Worm (Caenorhabditis elegans) whole organism, L1 larva: ENCODE measurements around the gene mtm-5.
A peak's percentile ranks its signal among the peaks of the same experiment; 100 is the strongest.

Experiments
- C16A3.4 ChIP-seq: fragments of 150-350 bp; optimal IDR thresholded peaks from 2 replicates; lab custom pipeline; 2014; ENCODE audit warnings: missing biosample characterization, missing genetic modification characterization
- Y116A8C.19 ChIP-seq: sonication (generic microtip); optimal IDR thresholded peaks from 2 replicates; lab custom pipeline; 2016; ENCODE audit warnings: missing compliant biosample characterization, missing genetic modification characterization, borderline replicate concordance
- alr-1 ChIP-seq: fragments of 200-800 bp; sonication (Bioruptor generic); optimal IDR thresholded peaks from 2 replicates; lab custom pipeline; 2018; ENCODE audit warnings: borderline replicate concordance, mild to moderate bottlenecking, missing genetic modification characterization, missing compliant biosample characterization
- ama-1 ChIP-seq: fragments of 150-350 bp; optimal IDR thresholded peaks from 2 replicates; lab custom pipeline; 2014
- blmp-1 ChIP-seq: fragments of 150-350 bp; optimal IDR thresholded peaks from 2 replicates; lab custom pipeline; 2014; ENCODE audit warnings: missing biosample characterization, missing genetic modification characterization
- ceh-63 ChIP-seq: fragments of 200-800 bp; sonication (Bioruptor generic); optimal IDR thresholded peaks from 2 replicates; lab custom pipeline; 2018; ENCODE audit warnings: mild to moderate bottlenecking, missing genetic modification characterization, missing compliant biosample characterization
- ceh-82 ChIP-seq, 3 experiments: fragments of 150-350 bp in 1 of 3; sonication (generic microtip) in 2 of 3; optimal IDR thresholded peaks; 2 replicates each; lab custom pipeline; 2014 to 2017; ENCODE audit warnings: missing biosample characterization in 3 of 3, missing genetic modification characterization in 3 of 3
- ceh-88 ChIP-seq: fragments of 200-800 bp; sonication (Bioruptor generic); IDR thresholded peaks from 2 replicates; pipeline ENCODE4 v1.3.6; 2022; ENCODE audit warnings: missing genetic modification characterization, missing compliant biosample characterization
- ces-1 ChIP-seq: fragments of 150-350 bp; optimal IDR thresholded peaks from 2 replicates; lab custom pipeline; 2014; ENCODE audit warnings: missing biosample characterization, missing genetic modification reagents, missing genetic modification characterization
- dpl-1 ChIP-seq, 3 experiments: fragments of 150-350 bp in 2 of 3; sonication (generic microtip) in 1 of 3; optimal IDR thresholded peaks; 2 replicates each; lab custom pipeline; 2014 to 2017; ENCODE audit warnings: missing biosample characterization in 3 of 3, missing genetic modification characterization in 3 of 3, missing genetic modification reagents in 3 of 3
- efl-1 ChIP-seq, 4 experiments: fragments of 150-350 bp; optimal IDR thresholded peaks in 3 of 4; peaks in 1 of 4; 1 replicate in 1 of 4; 2 replicates in 3 of 4; lab custom pipeline; 2014; ENCODE audit warnings: missing biosample characterization in 2 of 4, missing genetic modification characterization in 2 of 4, missing genetic modification reagents in 2 of 4
- efl-3 ChIP-seq: fragments of 200-800 bp; sonication (Bioruptor generic); optimal IDR thresholded peaks from 2 replicates; lab custom pipeline; 2018; ENCODE audit warnings: mild to moderate bottlenecking, missing genetic modification characterization, missing compliant biosample characterization
- elt-2 ChIP-seq: sonication (generic microtip); optimal IDR thresholded peaks from 2 replicates; lab custom pipeline; 2016; ENCODE audit warnings: missing genetic modification characterization, mild to moderate bottlenecking, inconsistent platforms, missing compliant biosample characterization, missing genetic modification reagents
- elt-3 ChIP-seq, 6 experiments: fragments of 150-350 bp in 1 of 6; sonication (generic microtip); optimal IDR thresholded peaks; 2 replicates each; lab custom pipeline; 2017 to 2018; ENCODE audit warnings: missing biosample characterization in 6 of 6, missing genetic modification characterization in 6 of 6, inconsistent platforms in 1 of 6
- ets-5 ChIP-seq: fragments of 200-800 bp; sonication (Bioruptor generic); IDR thresholded peaks from 2 replicates; pipeline ENCODE4 v1.3.6; 2022; ENCODE audit warnings: missing genetic modification characterization, missing compliant biosample characterization
- grh-1 ChIP-seq: fragments of 200-800 bp; sonication (Bioruptor generic); IDR thresholded peaks from 2 replicates; pipeline ENCODE4 v1.3.6; 2022; ENCODE audit warnings: missing genetic modification reagents, missing genetic modification characterization, missing compliant biosample characterization
- hlh-4 ChIP-seq: sonication (generic microtip); optimal IDR thresholded peaks from 2 replicates; lab custom pipeline; 2016; ENCODE audit warnings: mild to moderate bottlenecking, missing genetic modification characterization, missing compliant biosample characterization
- irx-1 ChIP-seq: sonication (generic microtip); optimal IDR thresholded peaks from 2 replicates; lab custom pipeline; 2016; ENCODE audit warnings: missing genetic modification characterization, missing compliant biosample characterization
- jun-1 ChIP-seq: fragments of 150-350 bp; optimal IDR thresholded peaks from 2 replicates; lab custom pipeline; 2014; ENCODE audit warnings: missing biosample characterization, missing genetic modification reagents, missing genetic modification characterization
- lin-14 ChIP-seq: fragments of 200-800 bp; sonication (Bioruptor generic); optimal IDR thresholded peaks from 2 replicates; lab custom pipeline; 2018; ENCODE audit warnings: mild to moderate bottlenecking, missing genetic modification characterization, moderate library complexity, missing compliant biosample characterization
- lin-39 ChIP-seq: fragments of 150-350 bp; optimal IDR thresholded peaks from 2 replicates; lab custom pipeline; 2014; ENCODE audit warnings: missing biosample characterization, missing genetic modification reagents, missing genetic modification characterization
- lir-3 ChIP-seq: sonication (generic microtip); optimal IDR thresholded peaks from 2 replicates; lab custom pipeline; 2016; ENCODE audit warnings: mild to moderate bottlenecking, missing genetic modification characterization, moderate library complexity, missing compliant biosample characterization; ENCODE audit not compliant: poor library complexity
- mef-2 ChIP-seq: fragments of 150-350 bp; optimal IDR thresholded peaks from 2 replicates; lab custom pipeline; 2014; ENCODE audit warnings: missing biosample characterization, missing genetic modification characterization
- nhr-11 ChIP-seq: fragments of 150-350 bp; optimal IDR thresholded peaks from 2 replicates; lab custom pipeline; 2014; ENCODE audit warnings: missing biosample characterization, missing genetic modification characterization
- nhr-19 ChIP-seq: fragments of 200-800 bp; sonication (Bioruptor generic); conservative IDR thresholded peaks from 2 replicates; pipeline ENCODE4 v1.3.6; 2022; ENCODE audit warnings: missing genetic modification characterization, missing compliant biosample characterization
- nhr-20 ChIP-seq: sonication (generic microtip); optimal IDR thresholded peaks from 2 replicates; lab custom pipeline; 2016; ENCODE audit warnings: mild to moderate bottlenecking, missing genetic modification characterization, missing compliant biosample characterization
- nhr-47 ChIP-seq: sonication (generic microtip); optimal IDR thresholded peaks from 2 replicates; lab custom pipeline; 2016; ENCODE audit warnings: mild to moderate bottlenecking, missing genetic modification characterization, moderate library complexity, missing compliant biosample characterization
- nhr-71 ChIP-seq: sonication (generic microtip); optimal IDR thresholded peaks from 2 replicates; lab custom pipeline; 2016; ENCODE audit warnings: mild to moderate bottlenecking, missing genetic modification characterization, moderate library complexity, missing compliant biosample characterization
- nhr-85 ChIP-seq: sonication (generic microtip); peaks from one replicate; lab custom pipeline; 2016; ENCODE audit warnings: missing genetic modification characterization, inconsistent platforms, missing compliant biosample characterization
- pag-3 ChIP-seq: sonication (generic microtip); optimal IDR thresholded peaks from 2 replicates; lab custom pipeline; 2017; ENCODE audit warnings: missing genetic modification characterization, mild to moderate bottlenecking, missing compliant biosample characterization, antibody characterized with exemption, borderline replicate concordance; ENCODE audit not compliant: insufficient read depth
- rnt-1 ChIP-seq: sonication (generic microtip); optimal IDR thresholded peaks from 2 replicates; lab custom pipeline; 2016; ENCODE audit warnings: mild to moderate bottlenecking, missing genetic modification characterization, moderate library complexity, missing compliant biosample characterization
- sptf-1 ChIP-seq: fragments of 150-350 bp; optimal IDR thresholded peaks from 2 replicates; lab custom pipeline; 2014; ENCODE audit warnings: missing biosample characterization, missing genetic modification characterization
- swsn-7 ChIP-seq: sonication (generic microtip); optimal IDR thresholded peaks from 2 replicates; lab custom pipeline; 2016; ENCODE audit warnings: missing genetic modification characterization, missing compliant biosample characterization
- unc-30 ChIP-seq: sonication (generic microtip); optimal IDR thresholded peaks from 2 replicates; lab custom pipeline; 2017; ENCODE audit warnings: missing biosample characterization, missing genetic modification characterization
- vab-15 ChIP-seq: sonication (generic microtip); optimal IDR thresholded peaks from 2 replicates; lab custom pipeline; 2017; ENCODE audit warnings: missing genotype, mild to moderate bottlenecking, missing genetic modification characterization, missing compliant biosample characterization
- xbp-1 ChIP-seq: sonication (generic microtip); optimal IDR thresholded peaks from 2 replicates; lab custom pipeline; 2016; ENCODE audit warnings: missing genetic modification characterization, missing compliant biosample characterization
- ztf-4 ChIP-seq: fragments of 150-350 bp; optimal IDR thresholded peaks from 2 replicates; lab custom pipeline; 2014; ENCODE audit warnings: missing biosample characterization, missing genetic modification characterization

The mtm-5 gene

ce11 chrX:5209429-5209828, 33.8 kb downstream of the mtm-5 start (continued):
- TF ChIP-seq Y116A8C.19 (tag; lab: Kevin White, UChicago) = no peak
- TF ChIP-seq vab-15 (tag; lab: Kevin White, UChicago) = no peak
- peak; percentile 50 for TF ChIP-seq lin-14 (GFP tag; lab: Kevin White, UChicago)
- TF ChIP-seq sptf-1 (tag; lab: Kevin White, UChicago) = no peak
- TF ChIP-seq ztf-4 (tag; lab: Kevin White, UChicago) = no peak
- peak; percentile 19 for TF ChIP-seq lin-39
- TF ChIP-seq elt-2 (tag; lab: Kevin White, UChicago) = no peak
- TF ChIP-seq ceh-88 (GFP tag; lab: Robert Waterston, UW) = no peak
- no peak for TF ChIP-seq irx-1
- TF ChIP-seq nhr-19 = peak; percentile 59; the same call in 1 of the 2 replicates
- TF ChIP-seq lir-3 = peak; percentile 27

- TF ChIP-seq blmp-1 (tag; lab: Kevin White, UChicago) (peak; percentile 73), ceh-63 (GFP tag; lab: Kevin White, UChicago) (no peak), ces-1 (no peak), hlh-4 (tag; lab: Kevin White, UChicago) (no peak), ceh-82 (tag; optimal IDR thresholded peaks at IDR 0.05; lab: Kevin White, UChicago) (no peak), C16A3.4 (no peak), irx-1 (no peak), efl-1 (optimal IDR thresholded peaks at IDR 0.05; lab: Kevin White, UChicago) (no peak), efl-1 (GFP tag; optimal IDR thresholded peaks at IDR 0.05 in 1 of 2; lab: Kevin White, UChicago) (peak in 1 of 2 experiments; percentile 74), lin-14 (GFP tag; lab: Kevin White, UChicago) (peak; percentile 4), ama-1 (lab: Kevin White, UChicago) (no peak), rnt-1 (tag; lab: Kevin White, UChicago) (no peak), ets-5 (GFP tag; lab: Robert Waterston, UW) (no peak), efl-3 (no peak), ceh-88 (GFP tag; lab: Robert Waterston, UW) (no peak), grh-1 (no peak), nhr-11 (no peak), swsn-7 (tag; lab: Kevin White, UChicago) (no peak), elt-3 (tag; optimal IDR thresholded peaks at IDR 0.05; lab: Kevin White, UChicago) (peak in 2 of 6 experiments; percentile 50 to 63), unc-30 (no peak), nhr-20 (tag; lab: Kevin White, UChicago) (peak; percentile 28), lir-3 (no peak), mef-2 (tag; lab: Kevin White, UChicago) (no peak), jun-1 (tag; lab: Kevin White, UChicago) (no peak), alr-1 (tag; lab: Kevin White, UChicago) (no peak), nhr-47 (tag; lab: Kevin White, UChicago) (no peak), nhr-85 (peak; percentile 73), xbp-1 (tag; lab: Kevin White, UChicago) (no peak), nhr-71 (tag; lab: Kevin White, UChicago) (no peak), dpl-1 (GFP tag; optimal IDR thresholded peaks at IDR 0.05; lab: Kevin White, UChicago) (no peak), ztf-4 (tag; lab: Kevin White, UChicago) (no peak), elt-2 (tag; lab: Kevin White, UChicago) (no peak)
These were observed 34.4 kb downstream of the mtm-5 start for ce11 chrX:5208831-5209230.

- no peak for TF ChIP-seq irx-1
- TF ChIP-seq ceh-63 (GFP tag; lab: Kevin White, UChicago) = no peak
- no peak for TF ChIP-seq nhr-47 (tag; lab: Kevin White, UChicago)
- TF ChIP-seq pag-3 (tag; lab: Kevin White, UChicago) = peak; percentile 51
- peak; percentile 25 for TF ChIP-seq rnt-1 (tag; lab: Kevin White, UChicago)
- peak; percentile 31 for TF ChIP-seq nhr-71 (tag; lab: Kevin White, UChicago)
These were observed 34.9 kb downstream of the mtm-5 start for ce11 chrX:5208326-5208725.
